Fruit fly (Drosophila melanogaster): ENCODE results near the gene vilya.

The vilya gene

DNA sequence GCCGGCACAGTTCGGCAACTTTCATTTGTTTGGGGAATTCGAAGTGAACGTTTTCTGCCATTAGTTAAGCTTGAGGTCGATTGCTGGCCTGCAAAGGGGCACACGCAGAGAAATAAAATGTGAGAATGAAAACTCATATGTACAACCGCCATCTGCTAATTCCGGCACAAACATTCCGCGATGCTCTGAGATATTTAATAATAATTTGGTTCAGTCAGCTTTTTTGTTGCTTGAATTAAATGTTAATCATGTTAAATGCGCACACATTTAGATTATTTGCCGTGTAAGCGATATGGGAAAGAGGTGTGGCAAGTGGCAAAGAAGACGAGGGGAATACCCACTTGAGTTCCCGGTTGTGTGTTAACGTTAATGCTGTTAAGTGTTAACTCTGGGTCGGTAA lies 30.9 kb downstream of the vilya start (continued):
- TF ChIP-seq CG32532 (GFP tag; IDR thresholded peaks at IDR 0.05) (0 out of 2 replicates have a peak, but pooled peaks have one; percentile 12), CG10267 (tag; optimal IDR thresholded peaks at IDR 0.05) (peak; percentile 9), org-1 (GFP tag; optimal IDR thresholded peaks at IDR 0.05) (no peak), CG10462 (GFP tag; optimal IDR thresholded peaks at IDR 0.05) (no peak), CG14441 (GFP tag; IDR thresholded peaks at IDR 0.05) (no peak), HLH3B (GFP tag; IDR thresholded peaks at IDR 0.05) (peak; percentile 56), lilli (GFP tag; optimal IDR thresholded peaks at IDR 0.05) (no peak), CG10543 (GFP tag; optimal IDR thresholded peaks at IDR 0.05) (no peak), CG7928 (GFP tag; optimal IDR thresholded peaks at IDR 0.05) (no peak), sqz (GFP tag; optimal IDR thresholded peaks at IDR 0.05) (no peak), al (GFP tag; IDR thresholded peaks at IDR 0.05) (no peak), CG17612 (GFP tag; IDR thresholded peaks at IDR 0.05) (no peak), fd102C (GFP tag; optimal IDR thresholded peaks at IDR 0.05) (no peak), Fer3 (tag; optimal IDR thresholded peaks at IDR 0.05) (no peak), ranshi (GFP tag; IDR thresholded peaks at IDR 0.05) (no peak), esg (GFP tag; conservative IDR thresholded peaks at IDR 0.05) (no peak), bcd (GFP tag; optimal IDR thresholded peaks at IDR 0.05) (peak; percentile 23), oc (tag; optimal IDR thresholded peaks at IDR 0.05) (peak; percentile 14), CG2120 (GFP tag; optimal IDR thresholded peaks at IDR 0.05) (peak; percentile 32), Spps (tag; optimal IDR thresholded peaks at IDR 0.05) (no peak), ttk (GFP tag; IDR thresholded peaks at IDR 0.05) (peak; percentile 15; the same call in 1 of the 2 replicates), Blimp-1 (GFP tag; optimal IDR thresholded peaks at IDR 0.05) (peak; percentile 52), dmrt99B (tag; optimal IDR thresholded peaks at IDR 0.05) (peak; percentile 54), run (tag; optimal IDR thresholded peaks at IDR 0.05) (no peak), CG31441 (GFP tag; IDR thresholded peaks at IDR 0.05) (0 out of 2 replicates have a peak, but pooled peaks have one; percentile 29), CG11085 (GFP tag; IDR thresholded peaks at IDR 0.05) (no peak), row (GFP tag; IDR thresholded peaks at IDR 0.05) (peak; percentile 56), CG12769 (tag; optimal IDR thresholded peaks at IDR 0.05) (peak; percentile 39), Xbp1 (GFP tag; optimal IDR thresholded peaks at IDR 0.05) (peak; percentile 28), chn (GFP tag; optimal IDR thresholded peaks at IDR 0.05) (no peak), CG1603 (tag; optimal IDR thresholded peaks at IDR 0.05) (peak; percentile 46), CG8290 (GFP tag; optimal IDR thresholded peaks at IDR 0.05) (no peak), CG8290 (tag; optimal IDR thresholded peaks at IDR 0.05) (peak in 1 of 2 experiments; percentile 44), vvl (GFP tag; IDR thresholded peaks at IDR 0.05) (peak; percentile 35), CG6689 (GFP tag; IDR thresholded peaks at IDR 0.05) (no peak), CG12236 (GFP tag; optimal IDR thresholded peaks at IDR 0.05) (no peak), slbo (GFP tag; IDR thresholded peaks at IDR 0.05) (peak; percentile 45), nmo (GFP tag; optimal IDR thresholded peaks at IDR 0.05) (peak; percentile 25), Aef1 (GFP tag; IDR thresholded peaks at IDR 0.05) (no peak), jumu (GFP tag; optimal IDR thresholded peaks at IDR 0.05) (no peak), HmgD (GFP tag; optimal IDR thresholded peaks at IDR 0.05) (no peak), Lpt (GFP tag; optimal IDR thresholded peaks at IDR 0.05) (no peak), sim (GFP tag; IDR thresholded peaks at IDR 0.05) (no peak), eve (GFP tag; optimal IDR thresholded peaks at IDR 0.05) (no peak), CG15514 (GFP tag; optimal IDR thresholded peaks at IDR 0.05) (no peak), Ets65A (GFP tag) (peak; percentile 77), CG17359 (tag; optimal IDR thresholded peaks at IDR 0.05) (peak; percentile 39), CG17385 (GFP tag; optimal IDR thresholded peaks at IDR 0.05) (peak; percentile 17), sens (GFP tag) (peak; percentile 67), Meics (GFP tag; optimal IDR thresholded peaks at IDR 0.05) (peak; percentile 11), CG11247 (GFP tag; IDR thresholded peaks at IDR 0.05) (no peak), zfh2 (GFP tag; optimal IDR thresholded peaks at IDR 0.05) (no peak), CG31388 (GFP tag; optimal IDR thresholded peaks at IDR 0.05) (no peak)
